Fruit fly (Drosophila melanogaster): ENCODE results near the gene Alg1.
A peak's percentile ranks its signal among the peaks of the same experiment; 100 is the strongest.

Gene Alg1

dm6 chr3R:17807035-17807606, 3.8 kb downstream of the Alg1 start, which contains the start of gene CG17801 (continued):
- TF ChIP-seq Vsx1 (GFP tag; optimal IDR thresholded peaks at IDR 0.05) (no peak), CG9817 (tag; optimal IDR thresholded peaks at IDR 0.05) (no peak), da (GFP tag; optimal IDR thresholded peaks at IDR 0.05) (no peak), CG7271 (tag; optimal IDR thresholded peaks at IDR 0.05) (no peak), NC2β (GFP tag; optimal IDR thresholded peaks at IDR 0.05) (no peak), Hey (tag; optimal IDR thresholded peaks at IDR 0.05) (no peak), D (optimal IDR thresholded peaks at IDR 0.05) (no peak), D (GFP tag; optimal IDR thresholded peaks at IDR 0.05) (no peak), Drgx (GFP tag; IDR thresholded peaks at IDR 0.05) (no peak), Hsf (GFP tag; optimal IDR thresholded peaks at IDR 0.05) (no peak), Antp (GFP tag; optimal IDR thresholded peaks at IDR 0.05) (no peak), yki (optimal IDR thresholded peaks at IDR 0.05) (no peak), br (optimal IDR thresholded peaks at IDR 0.05) (no peak), CG14710 (tag; optimal IDR thresholded peaks at IDR 0.05) (peak; percentile 14), CG13775 (GFP tag; optimal IDR thresholded peaks at IDR 0.05) (no peak), CG18011 (GFP tag; optimal IDR thresholded peaks at IDR 0.05) (no peak), lola (GFP tag; optimal IDR thresholded peaks at IDR 0.05) (peak in 1 of 3 experiments; percentile 13), lov (optimal IDR thresholded peaks at IDR 0.05) (no peak), lov (GFP tag; IDR thresholded peaks at IDR 0.05) (no peak), CG8944 (GFP tag; optimal IDR thresholded peaks at IDR 0.05) (no peak), grn (GFP tag; optimal IDR thresholded peaks at IDR 0.05) (no peak), wor (GFP tag; IDR thresholded peaks at IDR 0.05) (no peak), hth (optimal IDR thresholded peaks at IDR 0.05) (no peak), CG12071 (GFP tag; optimal IDR thresholded peaks at IDR 0.05) (no peak), luna (GFP tag; optimal IDR thresholded peaks at IDR 0.05) (no peak), CG32532 (GFP tag; IDR thresholded peaks at IDR 0.05) (no peak), CG15601 (tag; optimal IDR thresholded peaks at IDR 0.05) (peak; percentile 13), CG11695 (GFP tag; IDR thresholded peaks at IDR 0.05) (no peak), gem (tag; optimal IDR thresholded peaks at IDR 0.05) (peak; percentile 46), Rfx (GFP tag; IDR thresholded peaks at IDR 0.05) (no peak), Dek (tag; optimal IDR thresholded peaks at IDR 0.05) (no peak), CG4707 (GFP tag; optimal IDR thresholded peaks at IDR 0.05) (no peak), CG33557 (GFP tag; optimal IDR thresholded peaks at IDR 0.05) (no peak), CG15514 (GFP tag; optimal IDR thresholded peaks at IDR 0.05) (peak; percentile 2), bsh (GFP tag; optimal IDR thresholded peaks at IDR 0.05) (peak in 1 of 2 experiments; percentile 2), ERR (GFP tag; optimal IDR thresholded peaks at IDR 0.05) (no peak), CG6791 (GFP tag; IDR thresholded peaks at IDR 0.05; ENCODE audit: partially characterized antibody) (no peak), PHDP (tag; optimal IDR thresholded peaks at IDR 0.05) (peak; percentile 6), seq (GFP tag; IDR thresholded peaks at IDR 0.05) (no peak), psq (GFP tag; optimal IDR thresholded peaks at IDR 0.05) (no peak), phol (tag; optimal IDR thresholded peaks at IDR 0.05) (peak; percentile 23), row (GFP tag; IDR thresholded peaks at IDR 0.05) (0 out of 3 replicates have a peak, but pooled peaks have one; percentile 18), corto (GFP tag; optimal IDR thresholded peaks at IDR 0.05) (no peak), CG8359 (GFP tag; optimal IDR thresholded peaks at IDR 0.05; ENCODE audit: borderline replicate concordance) (no peak), Lim3 (GFP tag; IDR thresholded peaks at IDR 0.05) (no peak), Ravus (GFP tag; IDR thresholded peaks at IDR 0.05) (no peak), vvl (GFP tag; IDR thresholded peaks at IDR 0.05) (no peak), CG18619 (GFP tag; optimal IDR thresholded peaks at IDR 0.05) (no peak), cad (GFP tag; optimal IDR thresholded peaks at IDR 0.05) (no peak), CG6254 (GFP tag; optimal IDR thresholded peaks at IDR 0.05) (no peak), CG34224 (GFP tag; IDR thresholded peaks at IDR 0.05; ENCODE audit: partially characterized antibody) (no peak), Hmr (GFP tag; optimal IDR thresholded peaks at IDR 0.05) (no peak)
